Worm (Caenorhabditis elegans): Measurements from ENCODE around the gene C49C8.5.

Gene C49C8.5

ce11 chrIV:8638761-8639160 is 14.7 kb downstream of the C49C8.5 start, which contains the start of gene F42A9.9:
TSS of gene F42A9.9 (minus strand) at chrIV:8638861.
- no peak for TF ChIP-seq aly-2 (tag; optimal IDR thresholded peaks at IDR 0.05)
- TF ChIP-seq lir-3 (tag; optimal IDR thresholded peaks at IDR 0.05; ENCODE audit: poor library complexity): no peak
- TF ChIP-seq unc-130 (tag; optimal IDR thresholded peaks at IDR 0.05): no peak
- TF ChIP-seq alr-1 (tag; optimal IDR thresholded peaks at IDR 0.05; ENCODE audit: borderline replicate concordance): no peak
- no peak for TF ChIP-seq ama-1 (optimal IDR thresholded peaks at IDR 0.05)
- TF ChIP-seq fkh-8 (tag; optimal IDR thresholded peaks at IDR 0.05): no peak
- no peak for TF ChIP-seq blmp-1 (tag; optimal IDR thresholded peaks at IDR 0.05)
- no peak for TF ChIP-seq zag-1 (tag; optimal IDR thresholded peaks at IDR 0.05)
- TF ChIP-seq pax-3 (tag; optimal IDR thresholded peaks at IDR 0.05): no peak
- TF ChIP-seq sox-4 (tag; optimal IDR thresholded peaks at IDR 0.05): no peak
- TF ChIP-seq ceh-82 (tag; optimal IDR thresholded peaks at IDR 0.05): no peak
- TF ChIP-seq nhr-237 (tag; optimal IDR thresholded peaks at IDR 0.05): no peak
- TF ChIP-seq isw-1 (GFP tag; IDR thresholded peaks at IDR 0.05): no peak
- no peak for TF ChIP-seq egl-13 (tag; optimal IDR thresholded peaks at IDR 0.05)
- TF ChIP-seq dpl-1 (GFP tag; optimal IDR thresholded peaks at IDR 0.05): no peak
- TF ChIP-seq irx-1 (tag; optimal IDR thresholded peaks at IDR 0.05): no peak
- TF ChIP-seq egl-27 (tag; optimal IDR thresholded peaks at IDR 0.05): no peak
- no peak for TF ChIP-seq rnt-1 (tag; optimal IDR thresholded peaks at IDR 0.05)

ce11 chrIV:8631033-8631432 is 22.4 kb downstream of the C49C8.5 start, which contains the start of gene dgk-4:
TSS of gene dgk-4 (plus strand) at chrIV:8631333.
- TF ChIP-seq unc-86 (tag; optimal IDR thresholded peaks at IDR 0.05) (no peak), blmp-1 (tag; optimal IDR thresholded peaks at IDR 0.05) (no peak), mdl-1 (tag; optimal IDR thresholded peaks at IDR 0.05) (no peak), ceh-82 (tag; optimal IDR thresholded peaks at IDR 0.05) (no peak), nhr-47 (tag; optimal IDR thresholded peaks at IDR 0.05) (no peak), aly-2 (tag; optimal IDR thresholded peaks at IDR 0.05) (no peak), nhr-76 (tag; optimal IDR thresholded peaks at IDR 0.05) (no peak), mef-2 (tag; optimal IDR thresholded peaks at IDR 0.05) (no peak), fkh-8 (tag; optimal IDR thresholded peaks at IDR 0.05) (no peak), snpc-4 (tag; optimal IDR thresholded peaks at IDR 0.05) (no peak), nhr-19 (GFP tag; conservative IDR thresholded peaks at IDR 0.05) (no peak), C16A3.4 (tag; optimal IDR thresholded peaks at IDR 0.05) (no peak)

- TF ChIP-seq rnt-1 (tag; optimal IDR thresholded peaks at IDR 0.05) (no peak), fkh-10 (GFP tag; optimal IDR thresholded peaks at IDR 0.05) (no peak), fkh-8 (tag; optimal IDR thresholded peaks at IDR 0.05) (peak; percentile 16), dsc-1 (tag; optimal IDR thresholded peaks at IDR 0.05) (peak; percentile 54), unc-130 (tag; optimal IDR thresholded peaks at IDR 0.05) (no peak), pqm-1 (tag; optimal IDR thresholded peaks at IDR 0.05) (no peak), nhr-11 (tag; optimal IDR thresholded peaks at IDR 0.05) (peak; percentile 13), lin-14 (GFP tag; optimal IDR thresholded peaks at IDR 0.05) (no peak), ceh-8 (GFP tag; optimal IDR thresholded peaks at IDR 0.05) (peak; percentile 70), unc-30 (tag; optimal IDR thresholded peaks at IDR 0.05) (no peak), nhr-71 (tag; optimal IDR thresholded peaks at IDR 0.05) (peak; percentile 43), snpc-4 (tag; optimal IDR thresholded peaks at IDR 0.05) (no peak)
These were observed 23.2 kb downstream of the C49C8.5 start for ce11 chrIV:8630243-8630642.

- TF ChIP-seq elt-3 (tag; optimal IDR thresholded peaks at IDR 0.05) (no peak), unc-98 (GFP tag; IDR thresholded peaks at IDR 0.05) (no peak), nhr-28 (tag; optimal IDR thresholded peaks at IDR 0.05) (no peak), nhr-12 (tag; optimal IDR thresholded peaks at IDR 0.05) (no peak), tlp-1 (tag; optimal IDR thresholded peaks at IDR 0.05) (no peak), ets-5 (GFP tag; IDR thresholded peaks at IDR 0.05) (no peak), pqm-1 (tag; optimal IDR thresholded peaks at IDR 0.05) (no peak), mep-1 (tag; optimal IDR thresholded peaks at IDR 0.05) (peak; percentile 45), hlh-17 (GFP tag; optimal IDR thresholded peaks at IDR 0.05; ENCODE audit: borderline replicate concordance) (no peak), elt-2 (tag; optimal IDR thresholded peaks at IDR 0.05) (no peak), nhr-76 (tag; optimal IDR thresholded peaks at IDR 0.05) (no peak), tbx-2 (tag; optimal IDR thresholded peaks at IDR 0.05) (peak; percentile 74), grh-1 (GFP tag; IDR thresholded peaks at IDR 0.05) (no peak), lin-13 (GFP tag; optimal IDR thresholded peaks at IDR 0.05) (no peak), snpc-4 (tag; optimal IDR thresholded peaks at IDR 0.05) (peak; percentile 15), mab-9 (GFP tag; IDR thresholded peaks at IDR 0.05) (no peak), ceh-88 (GFP tag; IDR thresholded peaks at IDR 0.05) (peak; percentile 30; the same call in 1 of the 2 replicates), sox-4 (tag; optimal IDR thresholded peaks at IDR 0.05) (no peak)
These were observed 23.8 kb downstream of the C49C8.5 start for ce11 chrIV:8629609-8630052.

All from whole organism, L1 larva.